Fruit fly (Drosophila melanogaster) whole organism, embryonic: ENCODE results near the gene CG12438.

Source experiments
- CG10565 ChIP-seq: fragments of 200-800 bp; sonication (Bioruptor generic); optimal IDR thresholded peaks from 3 replicates; lab custom pipeline; 2016; ENCODE audit warnings: missing biosample characterization, mild to moderate bottlenecking, missing genetic modification characterization
- CG11456 ChIP-seq: fragments of 200-800 bp; sonication (Bioruptor generic); IDR thresholded peaks from 3 replicates; pipeline ENCODE4 v1.3.6; 2022; ENCODE audit warnings: missing biosample characterization, missing genetic modification characterization
- CG12659 ChIP-seq: fragments of 200-800 bp; sonication (Bioruptor generic); optimal IDR thresholded peaks from 3 replicates; lab custom pipeline; 2017; ENCODE audit warnings: mild to moderate bottlenecking, missing biosample characterization, missing genetic modification reagents, missing genetic modification characterization
- CG14014 ChIP-seq: fragments of 200-800 bp; sonication (Bioruptor generic); IDR thresholded peaks from 2 replicates; pipeline ENCODE4 v1.3.6; 2022; ENCODE audit warnings: missing biosample characterization, missing genetic modification characterization
- CG14050 ChIP-seq: fragments of 200-800 bp; sonication (Bioruptor generic); IDR thresholded peaks from 3 replicates; pipeline ENCODE4 v1.3.6; 2022; ENCODE audit warnings: missing biosample characterization, missing genetic modification characterization
- CG14965 ChIP-seq: fragments of 200-800 bp; sonication (Bioruptor generic); optimal IDR thresholded peaks from 2 replicates; lab custom pipeline; 2016; ENCODE audit warnings: missing biosample characterization, missing genetic modification characterization, borderline replicate concordance
- CG1602 ChIP-seq: fragments of 200-800 bp; sonication (Bioruptor generic); optimal IDR thresholded peaks from 3 replicates; lab custom pipeline; 2016; ENCODE audit warnings: missing biosample characterization, missing genetic modification characterization
- CG17361 ChIP-seq: fragments of 200-800 bp; sonication (Bioruptor generic); IDR thresholded peaks from 3 replicates; pipeline ENCODE4 v1.3.6; 2022; ENCODE audit warnings: missing biosample characterization, missing genetic modification characterization
- CG17568 ChIP-seq: fragments of 200-800 bp; sonication (Bioruptor generic); optimal IDR thresholded peaks from 2 replicates; lab custom pipeline; 2018; ENCODE audit warnings: missing biosample characterization, mild to moderate bottlenecking, missing genetic modification characterization, moderate library complexity
- CG18262 ChIP-seq: fragments of 200-800 bp; optimal IDR thresholded peaks from 3 replicates; lab custom pipeline; 2019; ENCODE audit warnings: missing biosample characterization, mild to moderate bottlenecking, missing genetic modification characterization, moderate library complexity
- CG18619 ChIP-seq: fragments of 200-800 bp; sonication (Bioruptor generic); optimal IDR thresholded peaks from 3 replicates; lab custom pipeline; 2017; ENCODE audit warnings: missing biosample characterization, mild to moderate bottlenecking, missing genetic modification characterization
- CG2116 ChIP-seq: fragments of 200-800 bp; sonication (Bioruptor generic); optimal IDR thresholded peaks from 3 replicates; lab custom pipeline; 2018; ENCODE audit warnings: missing biosample characterization, mild to moderate bottlenecking, missing genetic modification characterization
- CG2199 ChIP-seq: fragments of 200-800 bp; sonication (Bioruptor generic); IDR thresholded peaks from 3 replicates; pipeline ENCODE4 v1.3.6; 2022; ENCODE audit warnings: missing biosample characterization, missing genetic modification characterization
- CG31224 ChIP-seq: fragments of 200-800 bp; sonication (Bioruptor generic); IDR thresholded peaks from 2 replicates; pipeline ENCODE4 v1.3.6; 2022; ENCODE audit warnings: missing biosample characterization, missing genetic modification characterization
- CG33557 ChIP-seq: fragments of 200-800 bp; sonication (Bioruptor generic); optimal IDR thresholded peaks from 2 replicates; lab custom pipeline; 2019; ENCODE audit warnings: missing biosample characterization, mild to moderate bottlenecking, missing genetic modification characterization, moderate library complexity
- CG3995 ChIP-seq: fragments of 200-800 bp; sonication (Bioruptor generic); optimal IDR thresholded peaks from 3 replicates; lab custom pipeline; 2016; ENCODE audit warnings: missing biosample characterization, missing genetic modification characterization
- CG43689 ChIP-seq: fragments of 200-800 bp; sonication (Bioruptor generic); IDR thresholded peaks from 2 replicates; pipeline ENCODE4 v1.3.6; 2022; ENCODE audit warnings: missing biosample characterization, missing genetic modification characterization
- CG5180 ChIP-seq: fragments of 200-800 bp; sonication (Bioruptor generic); optimal IDR thresholded peaks from 3 replicates; lab custom pipeline; 2017; ENCODE audit warnings: missing biosample characterization, missing genetic modification characterization, mild to moderate bottlenecking, moderate library complexity, missing genetic modification reagents
- CG6272 ChIP-seq: fragments of 200-800 bp; sonication (Bioruptor generic); IDR thresholded peaks from 2 replicates; pipeline ENCODE4 v1.3.6; 2022; ENCODE audit warnings: missing biosample characterization, missing genetic modification characterization
- CG6654 ChIP-seq: fragments of 200-800 bp; sonication (Bioruptor generic); optimal IDR thresholded peaks from 2 replicates; lab custom pipeline; 2017; ENCODE audit warnings: missing biosample characterization, mild to moderate bottlenecking, missing genetic modification characterization
- CG7963 ChIP-seq: fragments of 200-800 bp; sonication (Bioruptor generic); IDR thresholded peaks from 3 replicates; pipeline ENCODE4 v1.3.6; 2022; ENCODE audit warnings: missing biosample characterization, missing genetic modification characterization; ENCODE audit not compliant: partially characterized antibody
- CG8290 ChIP-seq, 3 experiments: fragments of 200-800 bp; sonication (Bioruptor generic); optimal IDR thresholded peaks; 2 replicates each; lab custom pipeline; 2016 to 2019; ENCODE audit warnings: missing biosample characterization in 3 of 3, missing genetic modification characterization in 3 of 3, mild to moderate bottlenecking in 2 of 3, moderate library complexity in 1 of 3
- CG9215 ChIP-seq: fragments of 200-800 bp; sonication (Bioruptor generic); IDR thresholded peaks from 2 replicates; pipeline ENCODE4 v1.3.6; 2022; ENCODE audit warnings: missing biosample characterization, missing genetic modification characterization
- CG9817 ChIP-seq: fragments of 200-800 bp; sonication (Bioruptor generic); optimal IDR thresholded peaks from 2 replicates; lab custom pipeline; 2018; ENCODE audit warnings: missing biosample characterization, mild to moderate bottlenecking, missing genetic modification characterization, moderate library complexity
- Eip74EF ChIP-seq, 2 experiments: fragments of 200-800 bp in 1 of 2; fragments of >200 bp in 1 of 2; sonication (Bioruptor generic) in 1 of 2; optimal IDR thresholded peaks; 2 replicates each; lab custom pipeline; 2017 to 2019; ENCODE audit warnings: missing biosample characterization in 2 of 2, missing genetic modification characterization in 2 of 2, mild to moderate bottlenecking in 1 of 2, moderate library complexity in 1 of 2
- Fer1 ChIP-seq: fragments of 200-800 bp; sonication (Bioruptor generic); optimal IDR thresholded peaks from 2 replicates; lab custom pipeline; 2017; ENCODE audit warnings: missing biosample characterization, mild to moderate bottlenecking, missing genetic modification characterization
- Lim3 ChIP-seq: fragments of 200-800 bp; sonication (Bioruptor generic); IDR thresholded peaks from 2 replicates; pipeline ENCODE4 v1.3.6; 2022; ENCODE audit warnings: missing biosample characterization, missing genetic modification characterization
- MBD-R2 ChIP-seq: fragments of 200-800 bp; sonication (Bioruptor generic); IDR thresholded peaks from 2 replicates; pipeline ENCODE4 v1.3.6; 2022; ENCODE audit warnings: missing biosample characterization, missing genetic modification characterization
- Spps ChIP-seq: fragments of 200-800 bp; sonication (Bioruptor generic); optimal IDR thresholded peaks from 2 replicates; lab custom pipeline; 2018; ENCODE audit warnings: missing biosample characterization, mild to moderate bottlenecking, missing genetic modification characterization
- Usf ChIP-seq: fragments of 200-800 bp; sonication (Bioruptor generic); optimal IDR thresholded peaks from 2 replicates; lab custom pipeline; 2017; ENCODE audit warnings: missing genotype, missing biosample characterization, missing genetic modification characterization
- Xrp1 ChIP-seq: fragments of 200-800 bp; sonication (Bioruptor generic); IDR thresholded peaks from 2 replicates; pipeline ENCODE4 v1.3.6; 2022; ENCODE audit warnings: missing biosample characterization, missing genetic modification characterization
- ab ChIP-seq: fragments of 200-800 bp; sonication (Bioruptor generic); optimal IDR thresholded peaks from 2 replicates; lab custom pipeline; 2016; ENCODE audit warnings: missing biosample characterization, missing genetic modification characterization
- caup ChIP-seq: fragments of 200-800 bp; sonication (Bioruptor generic); optimal IDR thresholded peaks from 3 replicates; lab custom pipeline; 2017; ENCODE audit warnings: missing biosample characterization, mild to moderate bottlenecking, missing genetic modification characterization, moderate library complexity; ENCODE audit not compliant: severe bottlenecking
- dm ChIP-seq: fragments of 200-800 bp; sonication (Bioruptor generic); optimal IDR thresholded peaks from 3 replicates; lab custom pipeline; 2016; ENCODE audit warnings: missing biosample characterization, missing genetic modification characterization
- fu2 ChIP-seq: fragments of 200-800 bp; sonication (Bioruptor generic); optimal IDR thresholded peaks from 2 replicates; lab custom pipeline; 2016; ENCODE audit warnings: missing biosample characterization, missing genetic modification characterization
- grn ChIP-seq: fragments of 200-800 bp; sonication (Bioruptor generic); optimal IDR thresholded peaks from 3 replicates; lab custom pipeline; 2017; ENCODE audit warnings: missing biosample characterization, missing genetic modification characterization
- ham ChIP-seq: fragments of 200-800 bp; sonication (Bioruptor generic); IDR thresholded peaks from 2 replicates; pipeline ENCODE4 v1.3.6; 2022; ENCODE audit warnings: missing biosample characterization, missing genetic modification characterization
- inv ChIP-seq: fragments of 200-800 bp; sonication (Bioruptor generic); IDR thresholded peaks from 2 replicates; pipeline ENCODE4 v1.3.6; 2022; ENCODE audit warnings: missing biosample characterization, missing genetic modification characterization; ENCODE audit not compliant: partially characterized antibody
- jumu ChIP-seq: fragments of 200-800 bp; sonication (Bioruptor generic); optimal IDR thresholded peaks from 3 replicates; lab custom pipeline; 2016; ENCODE audit warnings: missing biosample characterization, missing genetic modification characterization
- klu ChIP-seq: fragments of 200-800 bp; sonication (Bioruptor generic); IDR thresholded peaks from 2 replicates; pipeline ENCODE4 v1.3.6; 2022; ENCODE audit warnings: missing biosample characterization, missing genetic modification characterization
- lab ChIP-seq: fragments of 200-800 bp; sonication (Bioruptor generic); optimal IDR thresholded peaks from 3 replicates; lab custom pipeline; 2017; ENCODE audit warnings: missing biosample characterization, missing genetic modification characterization, mild to moderate bottlenecking, moderate library complexity, missing genetic modification reagents
- lov ChIP-seq, 2 experiments: fragments of 200-800 bp in 1 of 2; fragments of >200 bp in 1 of 2; sonication (Bioruptor generic) in 1 of 2; IDR thresholded peaks in 1 of 2; optimal IDR thresholded peaks in 1 of 2; 2 replicates in 1 of 2; 3 replicates in 1 of 2; pipeline versions ENCODE4 v1.3.6 to Lab custom; 2017 to 2022; ENCODE audit warnings: missing biosample characterization in 1 of 2, missing genetic modification characterization in 1 of 2
- nerfin-2 ChIP-seq: fragments of 200-800 bp; sonication (Bioruptor generic); IDR thresholded peaks from 2 replicates; pipeline ENCODE4 v1.3.6; 2022; ENCODE audit warnings: missing biosample characterization, missing genetic modification characterization; ENCODE audit not compliant: partially characterized antibody
- pros ChIP-seq: fragments of 200-800 bp; sonication (Bioruptor generic); optimal IDR thresholded peaks from 3 replicates; lab custom pipeline; 2019; ENCODE audit warnings: missing biosample characterization, mild to moderate bottlenecking, missing genetic modification characterization, moderate library complexity
- shn ChIP-seq: fragments of 200-800 bp; sonication (Bioruptor generic); optimal IDR thresholded peaks from 3 replicates; lab custom pipeline; 2016; ENCODE audit warnings: missing biosample characterization, missing genetic modification characterization
- ssp ChIP-seq: fragments of 200-800 bp; sonication (Bioruptor generic); IDR thresholded peaks from 2 replicates; pipeline ENCODE4 v1.3.6; 2022; ENCODE audit warnings: missing biosample characterization, missing genetic modification characterization
- ttk ChIP-seq: fragments of 200-800 bp; sonication (Bioruptor generic); IDR thresholded peaks from 2 replicates; pipeline ENCODE4 v2.1.2; 2022; ENCODE audit warnings: missing biosample characterization, missing genetic modification characterization
- z ChIP-seq: fragments of 200-800 bp; sonication (Bioruptor generic); IDR thresholded peaks from 3 replicates; pipeline ENCODE4 v1.3.6; 2022; ENCODE audit warnings: missing biosample characterization, missing genetic modification characterization

Gene CG12438

dm6 chr2L:8739984-8740756, 11.9 kb upstream of the CG12438 start, which contains the start of gene raw (continued):
- TF ChIP-seq Eip74EF (GFP tag; optimal IDR thresholded peaks at IDR 0.05; lab: Kevin White, UChicago), result peak in 1 of 2 experiments; percentile 58
- no peak for TF ChIP-seq CG3995 (GFP tag; lab: Kevin White, UChicago)
- TF ChIP-seq ham (GFP tag; lab: Robert Waterston, UW), result no peak
- no peak for TF ChIP-seq Usf (GFP tag; lab: Kevin White, UChicago)
- no peak for TF ChIP-seq jumu (GFP tag; lab: Kevin White, UChicago)
- TF ChIP-seq CG12659 (GFP tag; lab: Kevin White, UChicago), result no peak
- no peak for TF ChIP-seq fu2 (GFP tag; lab: Kevin White, UChicago)
- TF ChIP-seq pros (GFP tag; lab: Kevin White, UChicago), result peak; percentile 37
- no peak for TF ChIP-seq nerfin-2 (GFP tag; lab: Robert Waterston, UW)
- no peak for TF ChIP-seq CG43689 (GFP tag; lab: Robert Waterston, UW)
- no peak for TF ChIP-seq CG9215 (GFP tag; lab: Robert Waterston, UW)
- no peak for TF ChIP-seq CG1602
- TF ChIP-seq CG33557, result peak; percentile 9
- TF ChIP-seq CG2199, result 0 out of 3 replicates have a peak, but pooled peaks have one; percentile 3
- TF ChIP-seq CG2116 (GFP tag; lab: Kevin White, UChicago), result no peak
- no peak for TF ChIP-seq CG14014 (GFP tag; lab: Robert Waterston, UW)
- no peak for TF ChIP-seq MBD-R2 (GFP tag; lab: Robert Waterston, UW)
- no peak for TF ChIP-seq CG14050 (GFP tag; lab: Robert Waterston, UW)
- TF ChIP-seq inv (GFP tag; lab: Robert Waterston, UW), result no peak
- TF ChIP-seq lab (GFP tag; lab: Kevin White, UChicago), result peak; percentile 42
- no peak for TF ChIP-seq CG31224 (GFP tag; lab: Robert Waterston, UW)
- TF ChIP-seq CG14965 (GFP tag; lab: Kevin White, UChicago), result no peak
- TF ChIP-seq Lim3 (GFP tag; lab: Robert Waterston, UW), result no peak
- TF ChIP-seq CG18619 (GFP tag; lab: Kevin White, UChicago), result no peak
- no peak for TF ChIP-seq ssp (GFP tag; lab: Robert Waterston, UW)
- TF ChIP-seq ttk, result no peak
- TF ChIP-seq CG9817 (tag; lab: Kevin White, UChicago), result no peak
- TF ChIP-seq z (GFP tag; lab: Robert Waterston, UW), result no peak
- no peak for TF ChIP-seq CG18262 (tag; lab: Kevin White, UChicago)
- TF ChIP-seq dm (GFP tag; lab: Kevin White, UChicago), result no peak
- TF ChIP-seq lov (optimal IDR thresholded peaks at IDR 0.05; lab: Kevin White, UChicago), result no peak
- 0 out of 3 replicates have a peak, but pooled peaks have one; percentile 28 for TF ChIP-seq lov (GFP tag; IDR thresholded peaks at IDR 0.05; lab: Robert Waterston, UW)
- TF ChIP-seq CG6272 (GFP tag; lab: Robert Waterston, UW), result no peak
- no peak for TF ChIP-seq CG17361 (GFP tag; lab: Robert Waterston, UW)
- TF ChIP-seq Fer1, result peak; percentile 66
- TF ChIP-seq grn (GFP tag; lab: Kevin White, UChicago), result no peak
- peak; percentile 37 for TF ChIP-seq caup (GFP tag; lab: Kevin White, UChicago)
- no peak for TF ChIP-seq CG6654
- peak; percentile 51 for TF ChIP-seq CG17568
- no peak for TF ChIP-seq CG5180 (GFP tag; lab: Kevin White, UChicago)
- TF ChIP-seq ab (GFP tag; lab: Kevin White, UChicago), result no peak
- no peak for TF ChIP-seq CG11456 (GFP tag; lab: Robert Waterston, UW)
- TF ChIP-seq Xrp1 (GFP tag; lab: Robert Waterston, UW), result no peak
- no peak for TF ChIP-seq klu (GFP tag; lab: Robert Waterston, UW)
- no peak for TF ChIP-seq CG10565 (GFP tag; lab: Kevin White, UChicago)
- no peak for TF ChIP-seq shn (GFP tag; lab: Kevin White, UChicago)
- no peak for TF ChIP-seq CG7963 (GFP tag; lab: Robert Waterston, UW)
- TF ChIP-seq Spps, result no peak
- no peak for TF ChIP-seq CG8290 (GFP tag; optimal IDR thresholded peaks at IDR 0.05; lab: Kevin White, UChicago)
- TF ChIP-seq CG8290 (tag; optimal IDR thresholded peaks at IDR 0.05; lab: Kevin White, UChicago), result peak in 1 of 2 experiments; percentile 24
